Worm (Caenorhabditis elegans): ENCODE results near the gene ugt-53.
A peak's percentile ranks its signal among the peaks of the same experiment; 100 is the strongest.

ugt-53 gene

ce11 chrV:2845771-2846170 is 3.4 kb upstream of the ugt-53 start, which contains the start of gene srj-44:
TSS of gene srj-44 (minus strand) at chrV:2845871.
- TF ChIP-seq ztf-11 (tag; optimal IDR thresholded peaks at IDR 0.05): no peak
- no peak for TF ChIP-seq efl-1 (optimal IDR thresholded peaks at IDR 0.05)
- TF ChIP-seq efl-1 (GFP tag; optimal IDR thresholded peaks at IDR 0.05 in 1 of 2): peak in 1 of 2 experiments; percentile 29

DNA sequence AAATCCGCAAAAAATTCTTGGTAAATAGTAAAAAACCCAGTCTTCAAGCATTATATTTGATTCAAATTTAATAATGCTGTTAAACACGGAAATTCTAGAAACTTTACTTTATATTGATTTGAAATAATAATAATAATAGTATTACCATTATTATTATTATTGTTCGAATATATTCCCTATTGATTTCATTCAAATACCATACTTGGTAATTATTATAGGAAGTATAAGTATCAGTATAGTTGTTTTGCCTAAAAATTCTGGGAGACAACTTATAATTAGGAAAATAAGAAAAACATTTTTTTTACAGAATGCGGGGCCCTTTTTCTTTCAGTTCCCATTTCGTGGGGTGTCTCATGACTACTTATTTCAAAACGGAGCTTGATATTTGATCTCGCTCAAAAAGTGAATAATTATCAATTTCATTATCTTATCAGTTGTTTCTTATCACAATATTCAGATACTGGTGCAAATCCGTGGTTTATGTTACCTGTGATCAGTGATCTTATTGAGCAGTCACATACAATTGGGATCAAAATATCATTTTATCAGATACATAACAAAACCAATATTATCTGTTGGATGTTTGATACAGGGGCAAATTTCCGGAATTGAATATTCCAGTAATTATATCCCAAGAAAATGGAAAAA is 729 bp upstream of the ugt-53 start, which contains the start of gene srj-49:
Gene srj-49 (minus strand): TSS at position 51 of the 648 bp plus-strand sequence.
- TF ChIP-seq elt-2 (tag; optimal IDR thresholded peaks at IDR 0.05): peak; percentile 96
- no peak for TF ChIP-seq vab-15 (tag; optimal IDR thresholded peaks at IDR 0.05)
- no peak for TF ChIP-seq nhr-20 (tag; optimal IDR thresholded peaks at IDR 0.05)
- TF ChIP-seq unc-62 (GFP tag; optimal IDR thresholded peaks at IDR 0.05): no peak
- no peak for TF ChIP-seq lin-13 (GFP tag; optimal IDR thresholded peaks at IDR 0.05)
- no peak for TF ChIP-seq swsn-7 (tag; optimal IDR thresholded peaks at IDR 0.05)

DNA sequence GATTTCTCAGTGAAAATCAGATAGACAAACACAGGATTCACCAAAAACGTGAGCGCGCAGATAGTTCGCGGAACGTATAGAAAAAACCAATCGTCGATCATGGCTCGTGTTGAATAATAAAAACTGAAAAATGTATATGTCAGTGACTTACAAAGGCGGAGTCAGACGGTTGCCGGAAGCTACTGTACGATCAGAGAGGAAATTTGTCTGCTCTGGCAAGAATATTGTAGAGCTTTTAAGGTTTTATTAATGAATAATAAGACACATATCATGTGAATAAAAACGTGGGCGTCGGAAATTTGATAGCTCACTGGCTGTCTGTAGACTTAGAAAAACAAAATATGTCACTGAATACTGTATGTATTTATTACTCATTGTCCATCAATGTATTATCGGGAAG is 6.3 kb downstream of the ugt-53 start, which contains the start of gene srj-57:
Gene srj-57 (minus strand): TSS at position 101 of the 400 bp plus-strand sequence.
- TF ChIP-seq fkh-8 (tag; optimal IDR thresholded peaks at IDR 0.05) (no peak), C04F5.9 (tag; optimal IDR thresholded peaks at IDR 0.05) (no peak), fkh-4 (tag; optimal IDR thresholded peaks at IDR 0.05; ENCODE audit: borderline replicate concordance) (no peak), ama-1 (optimal IDR thresholded peaks at IDR 0.05) (no peak), unc-30 (tag; optimal IDR thresholded peaks at IDR 0.05) (no peak), nhr-28 (tag; optimal IDR thresholded peaks at IDR 0.05) (no peak), nhr-77 (tag; optimal IDR thresholded peaks at IDR 0.05) (no peak), lin-35 (GFP tag; optimal IDR thresholded peaks at IDR 0.05) (no peak), efl-3 (GFP tag; optimal IDR thresholded peaks at IDR 0.05) (no peak), irx-1 (tag; optimal IDR thresholded peaks at IDR 0.05) (no peak), nhr-71 (tag; optimal IDR thresholded peaks at IDR 0.05) (no peak), nhr-11 (tag; optimal IDR thresholded peaks at IDR 0.05) (no peak), nhr-237 (tag; optimal IDR thresholded peaks at IDR 0.05) (no peak), aly-2 (tag; optimal IDR thresholded peaks at IDR 0.05) (no peak), blmp-1 (tag; optimal IDR thresholded peaks at IDR 0.05) (no peak)

DNA sequence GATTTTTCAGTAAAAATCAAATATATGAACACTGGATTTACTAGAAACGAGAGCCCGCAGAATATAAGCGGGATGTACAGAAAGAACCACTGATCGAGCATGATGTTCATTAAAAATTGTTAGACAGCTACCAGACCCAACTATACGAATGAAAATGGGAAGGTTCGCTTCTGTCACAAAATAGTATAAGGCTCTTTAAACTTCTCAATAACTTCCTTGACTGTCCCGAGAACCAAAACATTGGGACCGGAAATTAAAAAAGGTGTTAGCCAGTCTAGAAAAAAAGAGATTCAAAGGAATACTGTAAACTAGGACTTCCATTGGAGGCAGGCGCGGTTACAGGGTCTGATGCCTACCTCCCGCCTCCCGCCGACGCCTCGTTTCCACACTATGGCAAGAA is 8.7 kb downstream of the ugt-53 start, which contains the start of gene srj-55:
Gene srj-55 (minus strand): TSS at position 101 of the 400 bp plus-strand sequence.
- no peak for TF ChIP-seq ces-1 (GFP tag; optimal IDR thresholded peaks at IDR 0.05)
- TF ChIP-seq ceh-88 (GFP tag; IDR thresholded peaks at IDR 0.05): no peak
- no peak for TF ChIP-seq nhr-71 (tag; optimal IDR thresholded peaks at IDR 0.05)
- no peak for TF ChIP-seq unc-98 (GFP tag; IDR thresholded peaks at IDR 0.05)
- TF ChIP-seq dsc-1 (tag; optimal IDR thresholded peaks at IDR 0.05): no peak
- TF ChIP-seq ztf-4 (tag; optimal IDR thresholded peaks at IDR 0.05): no peak
- TF ChIP-seq lin-13 (GFP tag; optimal IDR thresholded peaks at IDR 0.05): no peak
- no peak for TF ChIP-seq efl-3 (GFP tag; optimal IDR thresholded peaks at IDR 0.05)
- no peak for TF ChIP-seq nhr-19 (GFP tag; conservative IDR thresholded peaks at IDR 0.05)
- no peak for TF ChIP-seq ceh-82 (tag; optimal IDR thresholded peaks at IDR 0.05)
- TF ChIP-seq lin-14 (GFP tag; optimal IDR thresholded peaks at IDR 0.05): no peak
- TF ChIP-seq tlp-1 (tag; optimal IDR thresholded peaks at IDR 0.05): no peak
- no peak for TF ChIP-seq zip-4 (GFP tag; optimal IDR thresholded peaks at IDR 0.05)
- TF ChIP-seq zag-1 (tag; optimal IDR thresholded peaks at IDR 0.05): no peak
- no peak for TF ChIP-seq fkh-8 (tag; optimal IDR thresholded peaks at IDR 0.05)
- no peak for TF ChIP-seq ceh-63 (GFP tag; optimal IDR thresholded peaks at IDR 0.05)
- no peak for TF ChIP-seq fos-1 (tag; optimal IDR thresholded peaks at IDR 0.05)
- no peak for TF ChIP-seq nhr-20 (tag; optimal IDR thresholded peaks at IDR 0.05)
- no peak for TF ChIP-seq alr-1 (tag; optimal IDR thresholded peaks at IDR 0.05; ENCODE audit: borderline replicate concordance)
- TF ChIP-seq mep-1 (tag; optimal IDR thresholded peaks at IDR 0.05): no peak
